Fruit fly (Drosophila melanogaster) whole organism, embryonic: ENCODE measurements around the gene synr.

Experiments used
- Abd-B ChIP-seq: fragments of 200-800 bp; sonication (Bioruptor generic); optimal IDR thresholded peaks from 2 replicates; lab custom pipeline; 2018; ENCODE audit warnings: missing biosample characterization, mild to moderate bottlenecking, missing genetic modification characterization, moderate library complexity
- Bteb2 ChIP-seq: fragments of 200-800 bp; sonication (Bioruptor generic); optimal IDR thresholded peaks from 2 replicates; lab custom pipeline; 2016; ENCODE audit warnings: missing biosample characterization, missing genetic modification characterization
- CG10274 ChIP-seq: fragments of 200-800 bp; sonication (Bioruptor generic); optimal IDR thresholded peaks from 3 replicates; lab custom pipeline; 2017; ENCODE audit warnings: missing biosample characterization, mild to moderate bottlenecking, missing genetic modification characterization
- CG12942 ChIP-seq: fragments of 200-800 bp; sonication (Bioruptor generic); optimal IDR thresholded peaks from 3 replicates; lab custom pipeline; 2016; ENCODE audit warnings: missing biosample characterization, missing genetic modification characterization
- CG13123 ChIP-seq: fragments of 200-800 bp; sonication (Bioruptor generic); optimal IDR thresholded peaks from 2 replicates; lab custom pipeline; 2016; ENCODE audit warnings: missing biosample characterization, missing genetic modification characterization
- CG13296 ChIP-seq: fragments of 200-800 bp; sonication (Bioruptor generic); optimal IDR thresholded peaks from 3 replicates; lab custom pipeline; 2018; ENCODE audit warnings: missing biosample characterization, mild to moderate bottlenecking, missing genetic modification characterization
- CG13775 ChIP-seq: fragments of 200-800 bp; sonication (Bioruptor generic); optimal IDR thresholded peaks from 3 replicates; lab custom pipeline; 2017; ENCODE audit warnings: missing biosample characterization, mild to moderate bottlenecking, missing genetic modification characterization
- CG14860 ChIP-seq: fragments of 200-800 bp; sonication (Bioruptor generic); IDR thresholded peaks from 3 replicates; pipeline ENCODE4 v1.3.6; 2022; ENCODE audit warnings: missing biosample characterization, missing genetic modification characterization; ENCODE audit not compliant: partially characterized antibody
- CG17328 ChIP-seq: fragments of 200-800 bp; sonication (Bioruptor generic); IDR thresholded peaks from 2 replicates; pipeline ENCODE4 v1.3.6; 2022; ENCODE audit warnings: missing biosample characterization, missing genetic modification characterization
- CG1832 ChIP-seq: fragments of 200-800 bp; sonication (Bioruptor generic); optimal IDR thresholded peaks from 2 replicates; lab custom pipeline; 2017; ENCODE audit warnings: missing biosample characterization, mild to moderate bottlenecking, missing genetic modification characterization, inconsistent platforms
- CG2120 ChIP-seq: fragments of 200-800 bp; sonication (Bioruptor generic); optimal IDR thresholded peaks from 3 replicates; lab custom pipeline; 2016; ENCODE audit warnings: missing biosample characterization, missing genetic modification characterization
- CG5180 ChIP-seq: fragments of 200-800 bp; sonication (Bioruptor generic); optimal IDR thresholded peaks from 3 replicates; lab custom pipeline; 2017; ENCODE audit warnings: missing biosample characterization, missing genetic modification characterization, mild to moderate bottlenecking, moderate library complexity, missing genetic modification reagents
- CG6689 ChIP-seq: fragments of 200-800 bp; sonication (Bioruptor generic); IDR thresholded peaks from 2 replicates; pipeline ENCODE4 v1.3.6; 2022; ENCODE audit warnings: missing biosample characterization, missing genetic modification characterization
- CG6765 ChIP-seq: fragments of 200-800 bp; sonication (Bioruptor generic); optimal IDR thresholded peaks from 3 replicates; lab custom pipeline; 2017; ENCODE audit warnings: missing biosample characterization, mild to moderate bottlenecking, missing genetic modification characterization
- CG6813 ChIP-seq: fragments of 200-800 bp; sonication (Bioruptor generic); optimal IDR thresholded peaks from 2 replicates; lab custom pipeline; 2017; ENCODE audit warnings: missing biosample characterization, missing genetic modification characterization, mild to moderate bottlenecking, moderate library complexity, missing genetic modification reagents
- CG7839 ChIP-seq: fragments of 200-800 bp; sonication (Bioruptor generic); optimal IDR thresholded peaks from 3 replicates; lab custom pipeline; 2018; ENCODE audit warnings: missing biosample characterization, mild to moderate bottlenecking, missing genetic modification characterization, moderate library complexity
- CG9817 ChIP-seq: fragments of 200-800 bp; sonication (Bioruptor generic); optimal IDR thresholded peaks from 2 replicates; lab custom pipeline; 2018; ENCODE audit warnings: missing biosample characterization, mild to moderate bottlenecking, missing genetic modification characterization, moderate library complexity
- Dip3 ChIP-seq: fragments of 200-800 bp; sonication (Bioruptor generic); optimal IDR thresholded peaks from 3 replicates; lab custom pipeline; 2016; ENCODE audit warnings: missing biosample characterization, missing genetic modification characterization
- H15 ChIP-seq: fragments of 200-800 bp; sonication (Bioruptor generic); IDR thresholded peaks from 3 replicates; pipeline ENCODE4 v1.3.6; 2022; ENCODE audit warnings: missing biosample characterization, missing genetic modification characterization
- Hr3 ChIP-seq: fragments of 200-800 bp; sonication (Bioruptor generic); optimal IDR thresholded peaks from 3 replicates; lab custom pipeline; 2016; ENCODE audit warnings: missing biosample characterization, missing genetic modification characterization
- Lim3 ChIP-seq: fragments of 200-800 bp; sonication (Bioruptor generic); IDR thresholded peaks from 2 replicates; pipeline ENCODE4 v1.3.6; 2022; ENCODE audit warnings: missing biosample characterization, missing genetic modification characterization
- NFAT ChIP-seq: fragments of 200-800 bp; sonication (Bioruptor generic); IDR thresholded peaks from 2 replicates; pipeline ENCODE4 v1.3.6; 2022; ENCODE audit warnings: missing biosample characterization, missing genetic modification characterization
- Oli ChIP-seq: fragments of 200-800 bp; sonication (Bioruptor generic); optimal IDR thresholded peaks from 2 replicates; lab custom pipeline; 2018; ENCODE audit warnings: missing biosample characterization, mild to moderate bottlenecking, missing genetic modification characterization, moderate library complexity
- Pdp1 ChIP-seq, 2 experiments: fragments of 200-800 bp; sonication (Bioruptor generic); optimal IDR thresholded peaks; 3 replicates each; lab custom pipeline; 2016; ENCODE audit warnings: missing biosample characterization in 2 of 2, missing genetic modification characterization in 2 of 2, mild to moderate bottlenecking in 1 of 2, moderate library complexity in 1 of 2
- Vsx1 ChIP-seq: fragments of 200-800 bp; sonication (Bioruptor generic); optimal IDR thresholded peaks from 2 replicates; lab custom pipeline; 2017; ENCODE audit warnings: missing biosample characterization, mild to moderate bottlenecking, missing genetic modification characterization, missing genetic modification reagents
- amos ChIP-seq: fragments of 200-800 bp; sonication (Bioruptor generic); IDR thresholded peaks from 2 replicates; pipeline ENCODE4 v1.3.6; 2022; ENCODE audit warnings: missing biosample characterization, missing genetic modification characterization; ENCODE audit not compliant: partially characterized antibody
- bigmax ChIP-seq: fragments of 200-800 bp; sonication (Bioruptor generic); optimal IDR thresholded peaks from 2 replicates; lab custom pipeline; 2018; ENCODE audit warnings: missing biosample characterization, mild to moderate bottlenecking, missing genetic modification characterization
- cad ChIP-seq: fragments of >200 bp; optimal IDR thresholded peaks from 2 replicates; lab custom pipeline; 2017; ENCODE audit warnings: missing biosample characterization, missing genetic modification characterization
- cato ChIP-seq: fragments of 200-800 bp; sonication (Bioruptor generic); optimal IDR thresholded peaks from 2 replicates; lab custom pipeline; 2016; ENCODE audit warnings: missing biosample characterization, missing genetic modification characterization, borderline replicate concordance
- crc ChIP-seq: fragments of 200-800 bp; sonication (Bioruptor generic); optimal IDR thresholded peaks from 2 replicates; lab custom pipeline; 2016; ENCODE audit warnings: missing biosample characterization, missing genetic modification characterization
- ems ChIP-seq: fragments of 200-800 bp; sonication (Bioruptor generic); optimal IDR thresholded peaks from 3 replicates; lab custom pipeline; 2016; ENCODE audit warnings: missing biosample characterization, missing genetic modification characterization
- eve ChIP-seq, 2 experiments: fragments of >200 bp; optimal IDR thresholded peaks; 2 replicates each; lab custom pipeline; 2017; ENCODE audit warnings: missing biosample characterization in 2 of 2, missing genetic modification characterization in 2 of 2
- fru ChIP-seq: fragments of >200 bp; optimal IDR thresholded peaks from 2 replicates; lab custom pipeline; 2017
- ftz-f1 ChIP-seq: fragments of 200-800 bp; sonication (Bioruptor generic); optimal IDR thresholded peaks from 2 replicates; lab custom pipeline; 2016; ENCODE audit warnings: missing biosample characterization, missing genetic modification characterization
- fu2 ChIP-seq: fragments of 200-800 bp; sonication (Bioruptor generic); optimal IDR thresholded peaks from 2 replicates; lab custom pipeline; 2016; ENCODE audit warnings: missing biosample characterization, missing genetic modification characterization
- ind ChIP-seq: fragments of 200-800 bp; sonication (Bioruptor generic); optimal IDR thresholded peaks from 3 replicates; lab custom pipeline; 2016; ENCODE audit warnings: missing biosample characterization, missing genetic modification characterization
- jing ChIP-seq: fragments of 200-800 bp; sonication (Bioruptor generic); optimal IDR thresholded peaks from 2 replicates; lab custom pipeline; 2018; ENCODE audit warnings: missing biosample characterization, mild to moderate bottlenecking, missing genetic modification characterization
- mam ChIP-seq: fragments of 200-800 bp; sonication (Bioruptor generic); optimal IDR thresholded peaks from 3 replicates; lab custom pipeline; 2016; ENCODE audit warnings: missing biosample characterization, missing genetic modification characterization
- otp ChIP-seq: fragments of 200-800 bp; sonication (Bioruptor generic); IDR thresholded peaks from 3 replicates; pipeline ENCODE4, ENCODE4 v1.3.6; 2022; ENCODE audit warnings: missing biosample characterization, missing genetic modification characterization
- p53 ChIP-seq: fragments of 200-800 bp; sonication (Bioruptor generic); optimal IDR thresholded peaks from 2 replicates; lab custom pipeline; 2016; ENCODE audit warnings: missing biosample characterization, missing genetic modification characterization
- shn ChIP-seq: fragments of 200-800 bp; sonication (Bioruptor generic); optimal IDR thresholded peaks from 3 replicates; lab custom pipeline; 2016; ENCODE audit warnings: missing biosample characterization, missing genetic modification characterization
- slp2 ChIP-seq: fragments of 200-800 bp; sonication (Bioruptor generic); optimal IDR thresholded peaks from 2 replicates; lab custom pipeline; 2016; ENCODE audit warnings: missing biosample characterization, missing genetic modification characterization
- stwl ChIP-seq: fragments of 200-800 bp; sonication (Bioruptor generic); optimal IDR thresholded peaks from 3 replicates; lab custom pipeline; 2018; ENCODE audit warnings: missing biosample characterization, mild to moderate bottlenecking, missing genetic modification characterization, moderate library complexity
- sug ChIP-seq: fragments of 200-800 bp; optimal IDR thresholded peaks from 2 replicates; lab custom pipeline; 2019; ENCODE audit warnings: missing biosample characterization, mild to moderate bottlenecking, missing genetic modification characterization, moderate library complexity
- tll ChIP-seq, 2 experiments: fragments of 200-800 bp in 1 of 2; fragments of >200 bp in 1 of 2; sonication (Bioruptor generic) in 1 of 2; optimal IDR thresholded peaks; 2 replicates each; lab custom pipeline; 2017 to 2019; ENCODE audit warnings: missing biosample characterization in 2 of 2, missing genetic modification characterization in 2 of 2, mild to moderate bottlenecking in 1 of 2, moderate library complexity in 1 of 2
- wor ChIP-seq: fragments of 200-800 bp; sonication (Bioruptor generic); IDR thresholded peaks from 2 replicates; pipeline ENCODE4 v1.3.6; 2022; ENCODE audit warnings: missing biosample characterization, missing genetic modification characterization
- yki ChIP-seq: fragments of >200 bp; optimal IDR thresholded peaks from 3 replicates; lab custom pipeline; 2018
- zf30C ChIP-seq: fragments of 200-800 bp; sonication (Bioruptor generic); optimal IDR thresholded peaks from 3 replicates; lab custom pipeline; 2018; ENCODE audit warnings: missing biosample characterization, mild to moderate bottlenecking, missing genetic modification characterization
- zfh1 ChIP-seq: fragments of 200-800 bp; sonication (Bioruptor generic); IDR thresholded peaks from 3 replicates; pipeline ENCODE4 v1.3.6; 2022; ENCODE audit warnings: missing biosample characterization, missing genetic modification characterization
- zfh2 ChIP-seq: fragments of 200-800 bp; sonication (Bioruptor generic); optimal IDR thresholded peaks from 2 replicates; lab custom pipeline; 2016; ENCODE audit warnings: missing biosample characterization, missing genetic modification characterization

Gene synr

dm6 chr2L:4981278-4981966 lies 38.9 kb downstream of the synr start, which contains the start of the genes CG8892 and CG34126 (continued):
- TF ChIP-seq CG14860 (no peak), CG12942 (GFP tag; lab: Kevin White, UChicago) (peak; percentile 99), eve (GFP tag; optimal IDR thresholded peaks at IDR 0.05; lab: Kevin White, UChicago) (peak in 1 of 2 experiments; percentile 84), Vsx1 (GFP tag; lab: Kevin White, UChicago) (peak; percentile 86), CG6689 (GFP tag; lab: Robert Waterston, UW) (peak; percentile 100), stwl (peak; percentile 89), fru (no peak), shn (peak; percentile 96), mam (GFP tag; lab: Kevin White, UChicago) (peak; percentile 98), H15 (GFP tag; lab: Robert Waterston, UW) (peak; percentile 96), CG1832 (GFP tag; lab: Kevin White, UChicago) (peak; percentile 3), Hr3 (peak; percentile 99), zfh1 (GFP tag; lab: Robert Waterston, UW) (peak; percentile 96), CG10274 (GFP tag; lab: Kevin White, UChicago) (peak; percentile 91), zf30C (GFP tag; lab: Kevin White, UChicago) (peak; percentile 74), zfh2 (peak; percentile 98), CG7839 (peak; percentile 97), tll (GFP tag; optimal IDR thresholded peaks at IDR 0.05; lab: Kevin White, UChicago) (peak; percentile 67 to 95), ind (GFP tag; lab: Kevin White, UChicago) (peak; percentile 99), Abd-B (GFP tag; lab: Kevin White, UChicago) (peak; percentile 99), CG5180 (GFP tag; lab: Kevin White, UChicago) (peak; percentile 86), CG6765 (peak; percentile 91), CG6813 (GFP tag; lab: Kevin White, UChicago) (peak; percentile 90), fu2 (GFP tag; lab: Kevin White, UChicago) (peak; percentile 96), NFAT (GFP tag; lab: Robert Waterston, UW) (peak; percentile 98), Oli (tag; lab: Kevin White, UChicago) (peak; percentile 96), ems (GFP tag; lab: Kevin White, UChicago) (peak; percentile 96), ftz-f1 (GFP tag; lab: Kevin White, UChicago) (peak; percentile 92), bigmax (no peak), sug (peak; percentile 97), slp2 (GFP tag; lab: Kevin White, UChicago) (peak; percentile 96), CG2120 (GFP tag; lab: Kevin White, UChicago) (peak; percentile 99), CG13123 (peak; percentile 95), CG13775 (peak; percentile 99), amos (GFP tag; lab: Robert Waterston, UW) (peak; percentile 48; the same call in 1 of the 2 replicates), wor (GFP tag; lab: Robert Waterston, UW) (peak; percentile 94), otp (GFP tag; lab: Robert Waterston, UW) (peak; percentile 85), jing (GFP tag; lab: Kevin White, UChicago) (peak; percentile 95), cad (GFP tag; lab: Kevin White, UChicago) (no peak), Bteb2 (peak; percentile 94), Dip3 (GFP tag; lab: Kevin White, UChicago) (peak; percentile 98), yki (lab: Kevin White, UChicago) (no peak), Pdp1 (GFP tag; optimal IDR thresholded peaks at IDR 0.05; lab: Kevin White, UChicago) (peak; percentile 95 to 98), cato (GFP tag; lab: Kevin White, UChicago) (peak; percentile 98), CG13296 (GFP tag; lab: Kevin White, UChicago) (peak; percentile 96), Lim3 (GFP tag; lab: Robert Waterston, UW) (peak; percentile 83), CG17328 (peak; percentile 92), CG9817 (tag; lab: Kevin White, UChicago) (peak; percentile 98), crc (GFP tag; lab: Kevin White, UChicago) (peak; percentile 85), p53 (GFP tag; lab: Kevin White, UChicago) (peak; percentile 81)
